Worm (Caenorhabditis elegans) whole organism, early embryonic: ENCODE data around the gene Y49F6C.6.

Experiments used
- B0310.2 ChIP-seq: sonication (generic microtip); optimal IDR thresholded peaks from 2 replicates; lab custom pipeline; 2016; ENCODE audit warnings: mild to moderate bottlenecking, missing genetic modification characterization, missing compliant biosample characterization
- F13C5.2 ChIP-seq: sonication (generic microtip); optimal IDR thresholded peaks from 2 replicates; lab custom pipeline; 2017; ENCODE audit warnings: mild to moderate bottlenecking, missing genetic modification characterization, inconsistent platforms, missing compliant biosample characterization
- ama-1 ChIP-seq: fragments of 150-350 bp; optimal IDR thresholded peaks from 2 replicates; lab custom pipeline; 2014
- ceh-13 ChIP-seq: fragments of 200-800 bp; sonication (Bioruptor generic); optimal IDR thresholded peaks from 2 replicates; lab custom pipeline; 2018; ENCODE audit warnings: mild to moderate bottlenecking, missing genetic modification characterization, missing compliant biosample characterization
- ceh-36 ChIP-seq: sonication (generic microtip); optimal IDR thresholded peaks from 2 replicates; lab custom pipeline; 2016; ENCODE audit warnings: missing genetic modification characterization, inconsistent platforms, missing compliant biosample characterization
- hmbx-1 ChIP-seq: sonication (generic microtip); optimal IDR thresholded peaks from 2 replicates; lab custom pipeline; 2016; ENCODE audit warnings: mild to moderate bottlenecking, missing genetic modification characterization, missing compliant biosample characterization
- hmg-4 ChIP-seq: fragments of 200-800 bp; sonication (Bioruptor generic); optimal IDR thresholded peaks from 2 replicates; lab custom pipeline; 2018; ENCODE audit warnings: mild to moderate bottlenecking, missing genetic modification characterization, missing compliant biosample characterization
- tbx-11 ChIP-seq: fragments of 200-800 bp; sonication (Bioruptor generic); IDR thresholded peaks from 2 replicates; pipeline ENCODE4 v1.3.6; 2022; ENCODE audit warnings: missing genetic modification characterization, missing compliant biosample characterization
- tra-4 ChIP-seq: sonication (generic microtip); optimal IDR thresholded peaks from 2 replicates; lab custom pipeline; 2017; ENCODE audit warnings: missing genetic modification characterization, missing compliant biosample characterization

ce11 chrII:3358834-3359233 lies 8.2 kb downstream of the Y49F6C.6 start, which contains the start of the genes lido-14 and bath-27:
- TF ChIP-seq ama-1 (lab: Kevin White, UChicago) (no peak), hmbx-1 (tag; lab: Kevin White, UChicago) (no peak), ceh-36 (tag; lab: Kevin White, UChicago) (no peak), F13C5.2 (tag; lab: Kevin White, UChicago) (no peak), hmg-4 (GFP tag; lab: Kevin White, UChicago) (no peak), tbx-11 (GFP tag; lab: Robert Waterston, UW) (no peak), B0310.2 (tag; lab: Kevin White, UChicago) (no peak), tra-4 (tag; lab: Kevin White, UChicago) (no peak), ceh-13 (GFP tag; lab: Kevin White, UChicago) (no peak)
